Worm (Caenorhabditis elegans): Measurements from ENCODE around the gene rnf-5.

rnf-5 gene

DNA sequence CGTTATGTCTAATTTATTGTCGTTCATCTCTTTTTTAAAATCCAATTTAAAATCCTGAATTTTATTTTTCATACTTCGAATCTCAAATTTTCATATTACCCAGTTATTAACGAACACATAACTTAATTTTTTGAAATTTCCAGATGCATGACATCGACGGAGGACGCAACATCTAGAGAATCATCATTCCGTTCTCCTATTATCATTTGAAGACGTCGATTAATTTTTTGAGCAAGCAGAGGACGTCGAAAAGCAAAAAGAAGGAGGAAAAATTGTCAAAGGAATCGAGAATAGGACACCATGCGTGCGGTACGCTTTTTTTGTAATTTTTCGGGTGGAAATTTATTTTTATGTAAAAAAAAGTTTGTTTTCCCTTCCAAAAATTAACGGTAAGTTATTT is 51.6 kb downstream of the rnf-5 start, which contains the start of gene unc-103:
TSS of gene unc-103 (plus strand) at position 301 of the 400 bp plus-strand sequence.
- TF ChIP-seq Y56A3A.18 (GFP tag; IDR thresholded peaks at IDR 0.05) = no peak
- no peak for TF ChIP-seq T26A5.8 (tag; optimal IDR thresholded peaks at IDR 0.05)
- no peak for TF ChIP-seq tbp1 (GFP tag; optimal IDR thresholded peaks at IDR 0.05)
- no peak for TF ChIP-seq unc-130 (GFP tag; optimal IDR thresholded peaks at IDR 0.05)
- no peak for TF ChIP-seq ceh-91 (GFP tag; IDR thresholded peaks at IDR 0.05)

Data from whole organism, young adult.